Worm (Caenorhabditis elegans) whole organism, L3 larva: Measurements from ENCODE around the gene timp-1.

Experiments used
- ZK546.5 ChIP-seq: sonication (generic microtip); optimal IDR thresholded peaks from 2 replicates; lab custom pipeline; 2017; ENCODE audit warnings: missing biosample characterization, missing genetic modification characterization
- ama-1 ChIP-seq: fragments of 150-350 bp; optimal IDR thresholded peaks from 2 replicates; lab custom pipeline; 2018
- ceh-16 ChIP-seq: sonication (generic microtip); optimal IDR thresholded peaks from 2 replicates; lab custom pipeline; 2017; ENCODE audit warnings: missing biosample characterization, missing genetic modification characterization
- ceh-28 ChIP-seq: fragments of 150-350 bp; optimal IDR thresholded peaks from 2 replicates; lab custom pipeline; 2014; ENCODE audit warnings: missing biosample characterization, missing genetic modification reagents, missing genetic modification characterization
- ceh-82 ChIP-seq: fragments of 150-350 bp; optimal IDR thresholded peaks from 2 replicates; lab custom pipeline; 2014; ENCODE audit warnings: missing biosample characterization, missing genetic modification characterization
- ceh-9 ChIP-seq: sonication (generic microtip); optimal IDR thresholded peaks from 2 replicates; lab custom pipeline; 2018; ENCODE audit warnings: missing biosample characterization, missing genetic modification characterization
- daf-12 ChIP-seq: fragments of 150-350 bp; optimal IDR thresholded peaks from 2 replicates; lab custom pipeline; 2014; ENCODE audit warnings: missing biosample characterization, missing genetic modification reagents, missing genetic modification characterization
- egl-27 ChIP-seq: sonication (generic microtip); optimal IDR thresholded peaks from 4 replicates; lab custom pipeline; 2017; ENCODE audit warnings: missing biosample characterization, missing genetic modification reagents, missing genetic modification characterization
- egl-5 ChIP-seq: fragments of 150-350 bp; optimal IDR thresholded peaks from 2 replicates; lab custom pipeline; 2017; ENCODE audit warnings: missing biosample characterization, missing genetic modification reagents, missing genetic modification characterization, inconsistent platforms
- elt-1 ChIP-seq: fragments of 150-350 bp; optimal IDR thresholded peaks from 2 replicates; lab custom pipeline; 2014; ENCODE audit warnings: missing biosample characterization, missing genetic modification characterization
- elt-2 ChIP-seq: sonication (generic microtip); optimal IDR thresholded peaks from 2 replicates; lab custom pipeline; 2016; ENCODE audit warnings: missing genetic modification reagents, mild to moderate bottlenecking, missing genetic modification characterization, missing compliant biosample characterization
- elt-3 ChIP-seq, 3 experiments: fragments of 150-350 bp in 1 of 3; sonication (generic microtip) in 2 of 3; optimal IDR thresholded peaks; 2 replicates in 2 of 3; 4 replicates in 1 of 3; lab custom pipeline; 2014 to 2017; ENCODE audit warnings: missing biosample characterization in 3 of 3, missing genetic modification characterization in 3 of 3
- fkh-10 ChIP-seq: sonication (generic microtip); optimal IDR thresholded peaks from 2 replicates; lab custom pipeline; 2017; ENCODE audit warnings: missing biosample characterization, missing genetic modification reagents, missing genetic modification characterization
- fkh-2 ChIP-seq: fragments of 150-350 bp; optimal IDR thresholded peaks from 2 replicates; lab custom pipeline; 2014; ENCODE audit warnings: missing biosample characterization, missing genetic modification reagents, missing genetic modification characterization
- fos-1 ChIP-seq: fragments of 150-350 bp; optimal IDR thresholded peaks from 2 replicates; lab custom pipeline; 2014; ENCODE audit warnings: missing biosample characterization, missing genetic modification characterization
- hmg-11 ChIP-seq: sonication (generic microtip); optimal IDR thresholded peaks from 2 replicates; lab custom pipeline; 2016; ENCODE audit warnings: missing genetic modification characterization, missing compliant biosample characterization
- jun-1 ChIP-seq: fragments of 150-350 bp; optimal IDR thresholded peaks from 2 replicates; lab custom pipeline; 2014; ENCODE audit warnings: missing biosample characterization, missing genetic modification reagents, missing genetic modification characterization
- lsy-12 ChIP-seq: sonication (generic microtip); optimal IDR thresholded peaks from 2 replicates; lab custom pipeline; 2016; ENCODE audit warnings: mild to moderate bottlenecking, missing genetic modification characterization, missing compliant biosample characterization
- mdl-1 ChIP-seq: fragments of 150-350 bp; optimal IDR thresholded peaks from 2 replicates; lab custom pipeline; 2014; ENCODE audit warnings: missing biosample characterization, missing genetic modification characterization
- mml-1 ChIP-seq: fragments of 150-350 bp; sonication (generic microtip); optimal IDR thresholded peaks from 3 replicates; lab custom pipeline; 2014; ENCODE audit warnings: missing biosample characterization, missing genetic modification characterization
- nfya-1 ChIP-seq: sonication (generic microtip); optimal IDR thresholded peaks from 2 replicates; lab custom pipeline; 2017; ENCODE audit warnings: missing genetic modification characterization, mild to moderate bottlenecking, missing compliant biosample characterization, antibody characterized with exemption, moderate library complexity; ENCODE audit not compliant: insufficient read depth
- nhr-11 ChIP-seq: fragments of 150-350 bp; optimal IDR thresholded peaks from 2 replicates; lab custom pipeline; 2014; ENCODE audit warnings: missing biosample characterization, missing genetic modification characterization
- nhr-12 ChIP-seq: fragments of 150-350 bp; optimal IDR thresholded peaks from 2 replicates; lab custom pipeline; 2014; ENCODE audit warnings: missing biosample characterization, missing genetic modification characterization
- nhr-23 ChIP-seq: fragments of 150-350 bp; optimal IDR thresholded peaks from 2 replicates; lab custom pipeline; 2014; ENCODE audit warnings: missing biosample characterization, missing genetic modification reagents, missing genetic modification characterization
- nhr-237 ChIP-seq: fragments of 150-350 bp; optimal IDR thresholded peaks from 2 replicates; lab custom pipeline; 2014; ENCODE audit warnings: missing biosample characterization, missing genetic modification characterization
- nhr-25 ChIP-seq: sonication (generic microtip); optimal IDR thresholded peaks from 2 replicates; lab custom pipeline; 2017; ENCODE audit warnings: missing biosample characterization, missing genetic modification characterization
- nhr-28 ChIP-seq: fragments of 150-350 bp; optimal IDR thresholded peaks from 2 replicates; lab custom pipeline; 2014; ENCODE audit warnings: missing biosample characterization, missing genetic modification characterization
- nhr-43 ChIP-seq: sonication (generic microtip); optimal IDR thresholded peaks from 2 replicates; lab custom pipeline; 2016; ENCODE audit warnings: mild to moderate bottlenecking, missing genetic modification characterization, missing compliant biosample characterization; ENCODE audit not compliant: poor library complexity, severe bottlenecking
- nhr-67 ChIP-seq: fragments of 150-350 bp; optimal IDR thresholded peaks from 2 replicates; lab custom pipeline; 2014; ENCODE audit warnings: missing biosample characterization, missing genetic modification characterization
- nhr-76 ChIP-seq: fragments of 150-350 bp; sonication (generic microtip); optimal IDR thresholded peaks from 5 replicates; lab custom pipeline; 2014; ENCODE audit warnings: missing biosample characterization, missing genetic modification characterization
- nhr-77 ChIP-seq: fragments of 150-350 bp; optimal IDR thresholded peaks from 2 replicates; lab custom pipeline; 2014; ENCODE audit warnings: missing biosample characterization, missing genetic modification characterization
- pha-4 ChIP-seq: fragments of 150-350 bp; optimal IDR thresholded peaks from 2 replicates; lab custom pipeline; 2014; ENCODE audit warnings: missing biosample characterization, missing genetic modification reagents, missing genetic modification characterization
- pqm-1 ChIP-seq: fragments of 150-350 bp; optimal IDR thresholded peaks from 2 replicates; lab custom pipeline; 2017; ENCODE audit warnings: missing biosample characterization, missing genetic modification characterization, inconsistent platforms
- sea-2 ChIP-seq: fragments of 150-350 bp; sonication (generic microtip); optimal IDR thresholded peaks from 4 replicates; lab custom pipeline; 2014; ENCODE audit warnings: missing biosample characterization, missing genetic modification reagents, missing genetic modification characterization
- skn-1 ChIP-seq: fragments of 150-350 bp; optimal IDR thresholded peaks from 2 replicates; lab custom pipeline; 2014; ENCODE audit warnings: missing biosample characterization, missing genetic modification characterization
- snpc-4 ChIP-seq: fragments of 150-350 bp; optimal IDR thresholded peaks from 2 replicates; lab custom pipeline; 2014; ENCODE audit warnings: missing biosample characterization, missing genetic modification characterization
- unc-39 ChIP-seq: sonication (generic microtip); optimal IDR thresholded peaks from 4 replicates; lab custom pipeline; 2017; ENCODE audit warnings: missing biosample characterization, missing genetic modification characterization
- unc-62 ChIP-seq: fragments of 150-350 bp; sonication (generic microtip); optimal IDR thresholded peaks from 4 replicates; lab custom pipeline; 2014; ENCODE audit warnings: missing biosample characterization, missing genetic modification reagents, missing genetic modification characterization
- zag-1 ChIP-seq: fragments of 150-350 bp; optimal IDR thresholded peaks from 2 replicates; lab custom pipeline; 2014; ENCODE audit warnings: missing biosample characterization, missing genetic modification characterization
- ztf-11 ChIP-seq: fragments of 150-350 bp; optimal IDR thresholded peaks from 2 replicates; lab custom pipeline; 2014; ENCODE audit warnings: missing biosample characterization, missing genetic modification characterization
- ztf-4 ChIP-seq: fragments of 150-350 bp; optimal IDR thresholded peaks from 2 replicates; lab custom pipeline; 2014; ENCODE audit warnings: missing biosample characterization, missing genetic modification characterization

The timp-1 gene

DNA sequence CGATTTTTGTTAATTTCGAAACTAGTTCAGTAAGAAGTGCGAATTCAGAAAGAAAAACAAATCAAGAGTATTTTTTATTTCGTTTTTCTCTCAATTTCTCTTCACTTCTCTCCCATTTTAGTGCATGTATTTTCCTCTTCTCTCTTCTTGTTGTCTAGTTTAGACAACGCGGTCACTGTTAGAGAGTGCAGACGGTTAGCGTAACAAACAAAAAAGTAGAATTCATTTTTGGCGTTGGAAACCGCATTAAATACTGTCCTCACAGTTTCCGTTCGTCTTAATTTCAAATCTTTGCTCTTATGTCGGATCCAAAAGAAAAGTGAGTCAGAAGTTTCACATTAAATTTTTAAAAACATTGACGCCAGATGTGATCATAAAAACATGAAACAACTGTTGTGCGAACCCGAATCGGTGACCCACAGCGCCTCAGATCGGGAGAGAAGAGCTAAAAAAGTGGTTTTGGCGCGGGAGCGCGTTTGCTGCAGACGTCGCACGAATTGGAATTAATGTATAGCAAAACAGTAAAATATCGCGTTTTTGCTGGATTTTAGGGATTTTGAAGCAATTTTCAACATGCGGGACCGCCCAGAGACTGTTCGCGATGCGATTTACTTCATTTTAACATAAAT is 28.0 kb upstream of the timp-1 start, which contains the start of gene srp-7:
srp-7 (plus strand) TSS at position 213 of the 629 bp plus-strand sequence.
- no peak for TF ChIP-seq fkh-10 (GFP tag; lab: Kevin White, UChicago)
- no peak for TF ChIP-seq fos-1 (tag; lab: Kevin White, UChicago)
- no peak for TF ChIP-seq egl-5 (tag; lab: Kevin White, UChicago)
- no peak for TF ChIP-seq egl-27 (tag; lab: Kevin White, UChicago)
- TF ChIP-seq fkh-2 (tag; lab: Kevin White, UChicago) = no peak
- TF ChIP-seq nhr-43 (tag; lab: Kevin White, UChicago) = no peak
- TF ChIP-seq elt-1 (tag; lab: Kevin White, UChicago) = no peak
- no peak for TF ChIP-seq unc-39 (tag; lab: Kevin White, UChicago)
- TF ChIP-seq nhr-237 = no peak
- no peak for TF ChIP-seq ztf-11
- peak; percentile 38 for TF ChIP-seq nhr-23 (tag; lab: Kevin White, UChicago)
- no peak for TF ChIP-seq ceh-16 (tag; lab: Kevin White, UChicago)
- no peak for TF ChIP-seq sea-2 (GFP tag; lab: Kevin White, UChicago)
- no peak for TF ChIP-seq ceh-28 (tag; lab: Kevin White, UChicago)
- TF ChIP-seq nfya-1 (tag; lab: Kevin White, UChicago) = peak; percentile 41
- TF ChIP-seq ceh-82 (tag; lab: Kevin White, UChicago) = no peak
- peak; percentile 81 for TF ChIP-seq pha-4
- TF ChIP-seq nhr-77 (tag; lab: Kevin White, UChicago) = no peak
- TF ChIP-seq hmg-11 (tag; lab: Kevin White, UChicago) = peak; percentile 16
- TF ChIP-seq nhr-25 (tag; lab: Kevin White, UChicago) = no peak
- TF ChIP-seq unc-62 (GFP tag; lab: Kevin White, UChicago) = no peak
- no peak for TF ChIP-seq nhr-12 (tag; lab: Kevin White, UChicago)
- no peak for TF ChIP-seq nhr-28
- no peak for TF ChIP-seq elt-3 (tag; optimal IDR thresholded peaks at IDR 0.05; lab: Kevin White, UChicago)
- TF ChIP-seq nhr-67 (tag; lab: Kevin White, UChicago) = no peak
- no peak for TF ChIP-seq lsy-12
- TF ChIP-seq elt-2 = peak; percentile 21
- TF ChIP-seq pqm-1 (tag; lab: Kevin White, UChicago) = no peak
- TF ChIP-seq mml-1 (tag; lab: Kevin White, UChicago) = no peak
- no peak for TF ChIP-seq skn-1 (tag; lab: Kevin White, UChicago)
- TF ChIP-seq ZK546.5 = no peak
- no peak for TF ChIP-seq daf-12 (tag; lab: Kevin White, UChicago)
- TF ChIP-seq ceh-9 (tag; lab: Kevin White, UChicago) = no peak
- TF ChIP-seq ztf-4 (tag; lab: Kevin White, UChicago) = no peak
- TF ChIP-seq, all 47 proteins: peak for 5

DNA sequence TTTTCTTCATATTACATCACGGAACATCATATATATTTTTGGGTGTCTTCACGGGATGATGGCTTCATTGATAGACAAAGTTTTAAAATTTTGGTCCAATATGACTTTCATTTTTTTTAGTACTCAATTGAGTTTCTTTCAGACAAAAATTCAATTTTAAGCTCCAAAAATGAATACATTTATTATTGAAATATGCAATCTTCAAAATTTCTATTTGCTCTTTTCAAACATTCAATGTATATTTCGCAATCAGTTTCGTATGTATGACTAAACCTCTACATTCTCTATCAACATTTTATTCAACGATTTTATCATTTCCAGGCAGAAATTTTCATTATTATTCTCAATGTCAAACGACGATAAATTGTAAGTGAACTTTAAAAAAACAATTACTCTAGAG is 23.7 kb upstream of the timp-1 start, which contains the start of gene srp-8:
srp-8 (plus strand) TSS at position 301 of the 400 bp plus-strand sequence.
- no peak for TF ChIP-seq unc-62 (GFP tag; lab: Kevin White, UChicago)
- no peak for TF ChIP-seq nhr-67 (tag; lab: Kevin White, UChicago)
- TF ChIP-seq zag-1 = no peak
- TF ChIP-seq unc-39 (tag; lab: Kevin White, UChicago) = no peak
- no peak for TF ChIP-seq nhr-76 (tag; lab: Kevin White, UChicago)
- TF ChIP-seq pha-4 = no peak
- TF ChIP-seq nhr-28 = no peak
- TF ChIP-seq nhr-43 (tag; lab: Kevin White, UChicago) = no peak
- TF ChIP-seq elt-3 (tag; optimal IDR thresholded peaks at IDR 0.05; lab: Kevin White, UChicago) = no peak
- no peak for TF ChIP-seq ztf-4 (tag; lab: Kevin White, UChicago)
- no peak for TF ChIP-seq sea-2 (GFP tag; lab: Kevin White, UChicago)

DNA sequence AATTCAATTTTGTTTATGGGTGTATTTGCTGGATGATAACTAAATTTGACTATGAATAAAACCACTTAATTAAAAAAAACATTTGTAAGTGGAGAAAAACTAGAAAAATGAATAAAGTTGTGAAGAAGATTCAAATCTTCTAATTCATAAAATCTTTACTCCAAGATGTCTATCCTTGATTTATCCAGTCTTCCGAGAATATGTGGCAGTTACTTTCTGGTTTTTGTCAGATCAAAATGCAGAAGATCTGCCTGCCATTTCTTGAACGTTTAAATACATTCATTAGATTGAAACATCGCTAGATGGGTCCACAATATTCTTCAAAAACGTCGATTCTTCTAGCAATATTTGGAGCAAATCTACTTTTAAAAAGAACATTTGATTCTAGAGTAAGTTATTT is 21.3 kb upstream of the timp-1 start, which contains the start of gene F20D6.2:
F20D6.2 (plus strand) TSS at position 301 of the 400 bp plus-strand sequence.
- TF ChIP-seq zag-1 (no peak), snpc-4 (no peak), elt-3 (tag; optimal IDR thresholded peaks at IDR 0.05; lab: Kevin White, UChicago) (no peak), unc-62 (GFP tag; lab: Kevin White, UChicago) (no peak), mml-1 (tag; lab: Kevin White, UChicago) (no peak), nhr-23 (tag; lab: Kevin White, UChicago) (no peak), daf-12 (tag; lab: Kevin White, UChicago) (no peak), mdl-1 (tag; lab: Kevin White, UChicago) (no peak), jun-1 (no peak), egl-5 (tag; lab: Kevin White, UChicago) (no peak), pqm-1 (tag; lab: Kevin White, UChicago) (no peak), ama-1 (lab: Kevin White, UChicago) (no peak), nhr-11 (tag; lab: Kevin White, UChicago) (no peak), ztf-4 (tag; lab: Kevin White, UChicago) (no peak), ztf-11 (no peak), lsy-12 (no peak), elt-1 (tag; lab: Kevin White, UChicago) (no peak), nhr-77 (tag; lab: Kevin White, UChicago) (no peak), ceh-16 (tag; lab: Kevin White, UChicago) (no peak), elt-2 (no peak)
